Worm (Caenorhabditis elegans) whole organism, L2 larva: ENCODE data around the gene srv-11.

ENCODE experiments used
- ama-1 ChIP-seq: fragments of 150-350 bp; optimal IDR thresholded peaks from 2 replicates; lab custom pipeline; 2018; ENCODE audit warnings: inconsistent platforms
- crh-2 ChIP-seq: sonication (generic microtip); optimal IDR thresholded peaks from 2 replicates; lab custom pipeline; 2017; ENCODE audit warnings: missing biosample characterization, missing genetic modification characterization
- dmd-4 ChIP-seq: sonication (generic microtip); optimal IDR thresholded peaks from 2 replicates; lab custom pipeline; 2017; ENCODE audit warnings: missing biosample characterization, missing genetic modification characterization
- elt-1 ChIP-seq: fragments of 150-350 bp; optimal IDR thresholded peaks from 2 replicates; lab custom pipeline; 2014; ENCODE audit warnings: missing biosample characterization, missing genetic modification characterization
- elt-3 ChIP-seq: sonication (generic microtip); optimal IDR thresholded peaks from 2 replicates; lab custom pipeline; 2017; ENCODE audit warnings: missing biosample characterization, missing genetic modification characterization
- lin-39 ChIP-seq: fragments of 150-350 bp; optimal IDR thresholded peaks from 2 replicates; lab custom pipeline; 2014; ENCODE audit warnings: missing biosample characterization, missing genetic modification reagents, missing genetic modification characterization
- nhr-12 ChIP-seq: fragments of 150-350 bp; optimal IDR thresholded peaks from 2 replicates; lab custom pipeline; 2014; ENCODE audit warnings: missing biosample characterization, missing genetic modification characterization
- nhr-21 ChIP-seq: fragments of 150-350 bp; optimal IDR thresholded peaks from 2 replicates; lab custom pipeline; 2014; ENCODE audit warnings: missing biosample characterization, missing genetic modification characterization
- nhr-237 ChIP-seq: fragments of 150-350 bp; optimal IDR thresholded peaks from 2 replicates; lab custom pipeline; 2014; ENCODE audit warnings: missing biosample characterization, missing genetic modification characterization
- nhr-77 ChIP-seq: fragments of 150-350 bp; optimal IDR thresholded peaks from 2 replicates; lab custom pipeline; 2014; ENCODE audit warnings: missing biosample characterization, missing genetic modification characterization
- sma-3 ChIP-seq: sonication (generic microtip); optimal IDR thresholded peaks from 2 replicates; lab custom pipeline; 2016; ENCODE audit warnings: missing genetic modification reagents, missing genetic modification characterization, missing compliant biosample characterization
- snpc-4 ChIP-seq: fragments of 150-350 bp; optimal IDR thresholded peaks from 2 replicates; lab custom pipeline; 2014; ENCODE audit warnings: missing biosample characterization, missing genetic modification characterization
- ztf-11 ChIP-seq: sonication (generic microtip); optimal IDR thresholded peaks from 2 replicates; lab custom pipeline; 2017; ENCODE audit warnings: missing biosample characterization, missing genetic modification characterization

DNA sequence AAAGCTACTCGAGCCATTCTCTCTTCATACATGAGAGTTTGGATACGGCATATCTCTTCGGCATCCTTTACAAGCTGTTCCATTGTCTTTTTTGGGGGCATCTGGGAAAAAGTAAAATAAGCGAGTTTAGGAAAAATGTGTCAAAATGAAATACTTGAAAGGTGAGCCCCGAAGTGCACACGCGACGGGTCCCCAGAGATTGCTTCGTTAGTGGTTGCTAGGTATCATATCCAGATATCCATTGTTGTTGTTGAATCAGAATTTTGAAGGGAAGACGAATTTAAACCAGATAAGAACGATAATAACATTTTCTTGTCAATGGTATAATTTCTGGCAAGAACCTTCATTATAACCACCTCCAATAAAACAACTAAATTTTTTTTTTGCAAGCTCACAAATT, 10.5 kb downstream of the srv-11 start, which contains the start of gene H25K10.2:
- TF ChIP-seq crh-2 (tag; lab: Kevin White, UChicago) (no peak), dmd-4 (tag; lab: Kevin White, UChicago) (no peak), snpc-4 (tag; lab: Kevin White, UChicago) (no peak), nhr-77 (no peak), lin-39 (no peak), ztf-11 (tag; lab: Kevin White, UChicago) (no peak), nhr-21 (tag; lab: Kevin White, UChicago) (no peak), sma-3 (GFP tag; lab: Kevin White, UChicago) (no peak), nhr-12 (tag; lab: Kevin White, UChicago) (no peak), elt-3 (tag; lab: Kevin White, UChicago) (no peak), ama-1 (lab: Kevin White, UChicago) (no peak), nhr-237 (tag; lab: Kevin White, UChicago) (no peak), elt-1 (tag; lab: Kevin White, UChicago) (no peak)
